Worm (Caenorhabditis elegans) whole organism, young adult: ENCODE data around the gene F13E9.16.

Experiments used
- B0336.3 ChIP-seq: fragments of 200-800 bp; sonication (Bioruptor generic); IDR thresholded peaks from 2 replicates; pipeline ENCODE4 v1.3.6; 2022; ENCODE audit warnings: missing genetic modification characterization, missing compliant biosample characterization
- C17E4.6 ChIP-seq: fragments of 200-800 bp; sonication (Bioruptor generic); IDR thresholded peaks from 2 replicates; pipeline ENCODE4 v1.3.6; 2022; ENCODE audit warnings: missing genetic modification reagents, missing genetic modification characterization, missing compliant biosample characterization
- F22D6.2 ChIP-seq: sonication (generic microtip); optimal IDR thresholded peaks from 2 replicates; lab custom pipeline; 2016; ENCODE audit warnings: mild to moderate bottlenecking, missing genetic modification characterization, missing compliant biosample characterization
- F33H1.4 ChIP-seq: fragments of 200-800 bp; sonication (Bioruptor generic); IDR thresholded peaks from 2 replicates; pipeline ENCODE4 v1.3.6; 2022; ENCODE audit warnings: missing genetic modification reagents, missing genetic modification characterization, missing compliant biosample characterization
- F37B4.10 ChIP-seq: fragments of 200-800 bp; sonication (Bioruptor generic); IDR thresholded peaks from 2 replicates; pipeline ENCODE4 v1.3.6; 2022; ENCODE audit warnings: missing genetic modification characterization, missing compliant biosample characterization
- K12H6.12 ChIP-seq: fragments of 200-800 bp; sonication (Bioruptor generic); optimal IDR thresholded peaks from 2 replicates; lab custom pipeline; 2018; ENCODE audit warnings: mild to moderate bottlenecking, missing genetic modification characterization, missing compliant biosample characterization
- Y53F4B.3 ChIP-seq: fragments of 200-800 bp; sonication (Bioruptor generic); IDR thresholded peaks from 2 replicates; pipeline ENCODE4 v1.3.6; 2022; ENCODE audit warnings: missing genetic modification reagents, missing genetic modification characterization, missing compliant biosample characterization
- Y53G8AR.9 ChIP-seq: fragments of 200-800 bp; sonication (Bioruptor generic); conservative IDR thresholded peaks from 2 replicates; pipeline ENCODE4 v1.3.6; 2022; ENCODE audit warnings: missing genetic modification reagents, missing genetic modification characterization, missing compliant biosample characterization
- Y79H2A.3 ChIP-seq: fragments of 200-800 bp; sonication (Bioruptor generic); conservative IDR thresholded peaks from 2 replicates; pipeline ENCODE4 v1.3.6; 2022; ENCODE audit warnings: missing genetic modification reagents, missing genetic modification characterization, missing compliant biosample characterization
- ZK185.1 ChIP-seq: sonication (generic microtip); optimal IDR thresholded peaks from 2 replicates; lab custom pipeline; 2016; ENCODE audit warnings: mild to moderate bottlenecking, missing genetic modification characterization, missing compliant biosample characterization; ENCODE audit not compliant: poor library complexity, severe bottlenecking
- akir-1 ChIP-seq: fragments of 200-800 bp; sonication (Bioruptor generic); optimal IDR thresholded peaks from 2 replicates; lab custom pipeline; 2018; ENCODE audit warnings: mild to moderate bottlenecking, missing genetic modification characterization, moderate library complexity, missing compliant biosample characterization
- aptf-3 ChIP-seq: fragments of 200-800 bp; sonication (Bioruptor generic); IDR thresholded peaks from 2 replicates; pipeline ENCODE4 v1.3.6; 2022; ENCODE audit warnings: missing genetic modification characterization, missing compliant biosample characterization
- atf-7 ChIP-seq: sonication (generic microtip); optimal IDR thresholded peaks from 2 replicates; lab custom pipeline; 2017; ENCODE audit warnings: mild to moderate bottlenecking, missing genetic modification characterization, missing compliant biosample characterization
- bed-1 ChIP-seq: fragments of 200-800 bp; sonication (Bioruptor generic); IDR thresholded peaks from 2 replicates; pipeline ENCODE4 v1.3.6; 2022; ENCODE audit warnings: missing genetic modification reagents, missing genetic modification characterization, missing compliant biosample characterization
- cebp-1 ChIP-seq, 2 experiments: fragments of 200-800 bp in 1 of 2; sonication (Bioruptor generic) in 1 of 2; sonication (generic microtip) in 1 of 2; IDR thresholded peaks in 1 of 2; optimal IDR thresholded peaks in 1 of 2; 2 replicates each; pipeline versions ENCODE4 v1.3.6 to Lab custom; 2017 to 2022; ENCODE audit warnings: missing compliant biosample characterization in 2 of 2, missing genetic modification characterization in 2 of 2, mild to moderate bottlenecking in 1 of 2, missing genetic modification reagents in 1 of 2, moderate library complexity in 1 of 2
- ceh-100 ChIP-seq: fragments of 200-800 bp; sonication (Bioruptor generic); IDR thresholded peaks from 2 replicates; pipeline ENCODE4 v1.3.6; 2022; ENCODE audit warnings: missing genetic modification reagents, missing genetic modification characterization, missing compliant biosample characterization
- ceh-58 ChIP-seq: fragments of 200-800 bp; sonication (Bioruptor generic); IDR thresholded peaks from 2 replicates; pipeline ENCODE4 v1.3.6; 2022; ENCODE audit warnings: missing genetic modification characterization, missing compliant biosample characterization
- ceh-79 ChIP-seq: sonication (generic microtip); optimal IDR thresholded peaks from 2 replicates; lab custom pipeline; 2017; ENCODE audit warnings: mild to moderate bottlenecking, missing genetic modification characterization, missing compliant biosample characterization
- ceh-91 ChIP-seq: fragments of 200-800 bp; sonication (Bioruptor generic); IDR thresholded peaks from 2 replicates; pipeline ENCODE4 v1.3.6; 2022; ENCODE audit warnings: missing genetic modification reagents, missing genetic modification characterization, missing compliant biosample characterization
- ets-4 ChIP-seq: fragments of 200-800 bp; sonication (Bioruptor generic); optimal IDR thresholded peaks from 2 replicates; lab custom pipeline; 2018; ENCODE audit warnings: mild to moderate bottlenecking, missing genetic modification characterization, missing compliant biosample characterization
- fkh-3 ChIP-seq: sonication (generic microtip); optimal IDR thresholded peaks from 2 replicates; lab custom pipeline; 2016; ENCODE audit warnings: mild to moderate bottlenecking, missing genetic modification characterization, missing compliant biosample characterization
- gei-17 ChIP-seq: fragments of 200-800 bp; sonication (Bioruptor generic); optimal IDR thresholded peaks from 2 replicates; lab custom pipeline; 2018; ENCODE audit warnings: mild to moderate bottlenecking, missing genetic modification characterization, missing compliant biosample characterization
- hlh-12 ChIP-seq: sonication (generic microtip); optimal IDR thresholded peaks from 2 replicates; lab custom pipeline; 2016; ENCODE audit warnings: missing genetic modification characterization, missing compliant biosample characterization
- hmg-1.2 ChIP-seq: fragments of 200-800 bp; sonication (Bioruptor generic); IDR thresholded peaks from 2 replicates; pipeline ENCODE4 v1.3.6; 2022; ENCODE audit warnings: missing genetic modification reagents, missing genetic modification characterization, missing compliant biosample characterization
- let-526 ChIP-seq: fragments of 200-800 bp; sonication (Bioruptor generic); IDR thresholded peaks from 2 replicates; pipeline ENCODE4 v1.3.6; 2022; ENCODE audit warnings: missing genetic modification reagents, missing genetic modification characterization, missing compliant biosample characterization
- lin-26 ChIP-seq: fragments of 200-800 bp; sonication (Bioruptor generic); IDR thresholded peaks from 2 replicates; pipeline ENCODE4 v1.3.6; 2022; ENCODE audit warnings: missing genetic modification reagents, missing genetic modification characterization, missing compliant biosample characterization
- lin-54 ChIP-seq: fragments of 200-800 bp; sonication (Bioruptor generic); optimal IDR thresholded peaks from 2 replicates; lab custom pipeline; 2018; ENCODE audit warnings: mild to moderate bottlenecking, missing genetic modification characterization, missing compliant biosample characterization
- lir-1 ChIP-seq: fragments of 200-800 bp; sonication (Bioruptor generic); conservative IDR thresholded peaks from 2 replicates; pipeline ENCODE4 v1.3.6; 2022; ENCODE audit warnings: missing genetic modification reagents, missing genetic modification characterization, missing compliant biosample characterization
- madf-6 ChIP-seq: fragments of 200-800 bp; sonication (Bioruptor generic); IDR thresholded peaks from 2 replicates; pipeline ENCODE4 v1.3.6; 2022; ENCODE audit warnings: missing genetic modification reagents, missing genetic modification characterization, missing compliant biosample characterization
- mxl-1 ChIP-seq: sonication (generic microtip); optimal IDR thresholded peaks from 2 replicates; lab custom pipeline; 2016; ENCODE audit warnings: missing genetic modification characterization, missing compliant biosample characterization
- nfya-1 ChIP-seq: sonication (generic microtip); optimal IDR thresholded peaks from 2 replicates; lab custom pipeline; 2017; ENCODE audit warnings: antibody characterized with exemption, missing compliant biosample characterization, missing genetic modification characterization, borderline replicate concordance; ENCODE audit not compliant: insufficient read depth
- nfyb-1 ChIP-seq: fragments of 200-800 bp; sonication (Bioruptor generic); IDR thresholded peaks from 2 replicates; pipeline ENCODE4 v1.3.6; 2022; ENCODE audit warnings: missing genetic modification reagents, missing genetic modification characterization, missing compliant biosample characterization
- nhr-179 ChIP-seq: sonication (generic microtip); optimal IDR thresholded peaks from 2 replicates; lab custom pipeline; 2016; ENCODE audit warnings: mild to moderate bottlenecking, missing genetic modification characterization, missing compliant biosample characterization
- rec-8 ChIP-seq, 2 experiments: sonication (generic microtip); optimal IDR thresholded peaks; 2 replicates each; lab custom pipeline; 2016; ENCODE audit warnings: mild to moderate bottlenecking in 2 of 2, missing genetic modification characterization in 2 of 2, missing genetic modification reagents in 2 of 2, missing genotype in 2 of 2, missing biosample characterization in 1 of 2, missing compliant biosample characterization in 1 of 2, moderate library complexity in 1 of 2
- sdz-38 ChIP-seq: sonication (generic microtip); optimal IDR thresholded peaks from 2 replicates; lab custom pipeline; 2016; ENCODE audit warnings: missing genotype, missing genetic modification characterization, missing compliant biosample characterization
- sea-2 ChIP-seq: fragments of 200-800 bp; sonication (Bioruptor generic); IDR thresholded peaks from 2 replicates; pipeline ENCODE4 v1.3.6; 2022; ENCODE audit warnings: missing genetic modification characterization, missing compliant biosample characterization
- snpc-1.1 ChIP-seq: sonication (generic microtip); optimal IDR thresholded peaks from 2 replicates; lab custom pipeline; 2017; ENCODE audit warnings: missing genetic modification characterization, mild to moderate bottlenecking, missing compliant biosample characterization, antibody characterized with exemption, moderate library complexity, missing genotype, missing genetic modification reagents; ENCODE audit not compliant: insufficient read depth
- snpc-3.4 ChIP-seq: sonication (generic microtip); optimal IDR thresholded peaks from 2 replicates; lab custom pipeline; 2017; ENCODE audit warnings: missing genetic modification characterization, mild to moderate bottlenecking, missing compliant biosample characterization, antibody characterized with exemption, moderate library complexity, missing genotype, missing genetic modification reagents
- tbp1 ChIP-seq: fragments of 200-800 bp; sonication (Bioruptor generic); optimal IDR thresholded peaks from 2 replicates; lab custom pipeline; 2018; ENCODE audit warnings: mild to moderate bottlenecking, missing genetic modification characterization, missing compliant biosample characterization
- tlf-1 ChIP-seq: fragments of 200-800 bp; sonication (Bioruptor generic); optimal IDR thresholded peaks from 2 replicates; lab custom pipeline; 2018; ENCODE audit warnings: mild to moderate bottlenecking, missing genetic modification characterization, missing compliant biosample characterization
- unc-62 ChIP-seq: fragments of 150-350 bp; optimal IDR thresholded peaks from 2 replicates; lab custom pipeline; 2014; ENCODE audit warnings: missing biosample characterization, missing genetic modification reagents, missing genetic modification characterization
- zfh-2 ChIP-seq: fragments of 200-800 bp; sonication (Bioruptor generic); conservative IDR thresholded peaks from 2 replicates; pipeline ENCODE4 v1.3.6; 2022; ENCODE audit warnings: missing genetic modification reagents, missing genetic modification characterization, missing compliant biosample characterization
- zim-3 ChIP-seq: sonication (generic microtip); optimal IDR thresholded peaks from 2 replicates; lab custom pipeline; 2017; ENCODE audit warnings: mild to moderate bottlenecking, missing genetic modification characterization, moderate library complexity, missing compliant biosample characterization
- ztf-22 ChIP-seq: fragments of 200-800 bp; sonication (Bioruptor generic); optimal IDR thresholded peaks from 2 replicates; lab custom pipeline; 2018; ENCODE audit warnings: mild to moderate bottlenecking, missing genetic modification characterization, moderate library complexity, missing compliant biosample characterization
- ztf-6 ChIP-seq: fragments of 200-800 bp; sonication (Bioruptor generic); IDR thresholded peaks from 2 replicates; pipeline ENCODE4 v1.3.6; 2022; ENCODE audit warnings: missing genetic modification reagents, missing genetic modification characterization, missing compliant biosample characterization

F13E9.16 gene

ce11 chrIV:10933062-10933552 is 45.9 kb upstream of the F13E9.16 start, which contains the start of the genes dnc-1 and lsm-7 (continued):
- TF ChIP-seq tbp1 (GFP tag; lab: Kevin White, UChicago) (peak; percentile 51), zim-3 (tag; lab: Kevin White, UChicago) (no peak), ztf-6 (GFP tag; lab: Robert Waterston, UW) (no peak), ZK185.1 (tag; lab: Kevin White, UChicago) (peak; percentile 53), ztf-22 (no peak), nfyb-1 (peak; percentile 56), ceh-58 (GFP tag; lab: Robert Waterston, UW) (no peak), lin-54 (GFP tag; lab: Kevin White, UChicago) (peak; percentile 77), let-526 (GFP tag; lab: Robert Waterston, UW) (no peak), zfh-2 (GFP tag; lab: Robert Waterston, UW) (peak; percentile 58; the same call in 1 of the 2 replicates), madf-6 (peak; percentile 64; the same call in 1 of the 2 replicates), unc-62 (GFP tag; lab: Kevin White, UChicago) (no peak), Y53G8AR.9 (peak; percentile 67), atf-7 (tag; lab: Kevin White, UChicago) (no peak), ceh-91 (GFP tag; lab: Robert Waterston, UW) (no peak), snpc-3.4 (tag; lab: Kevin White, UChicago) (no peak), K12H6.12 (tag; lab: Kevin White, UChicago) (peak; percentile 52)

ce11 chrIV:10919770-10920169 is 32.6 kb upstream of the F13E9.16 start, which contains the start of gene rbr-2:
Gene rbr-2, plus strand, starts transcription at chrIV:10920070.
- no peak for TF ChIP-seq rec-8 (tag; optimal IDR thresholded peaks at IDR 0.05; lab: Kevin White, UChicago)
- no peak for TF ChIP-seq Y79H2A.3 (GFP tag; lab: Robert Waterston, UW)
- no peak for TF ChIP-seq sea-2
- no peak for TF ChIP-seq F22D6.2 (tag; lab: Kevin White, UChicago)
- TF ChIP-seq madf-6, result no peak
- TF ChIP-seq B0336.3 (GFP tag; lab: Robert Waterston, UW), result no peak
- no peak for TF ChIP-seq ceh-100 (GFP tag; lab: Robert Waterston, UW)
- TF ChIP-seq aptf-3 (GFP tag; lab: Robert Waterston, UW), result no peak
- no peak for TF ChIP-seq lir-1 (GFP tag; lab: Robert Waterston, UW)
- TF ChIP-seq tlf-1, result no peak

DNA sequence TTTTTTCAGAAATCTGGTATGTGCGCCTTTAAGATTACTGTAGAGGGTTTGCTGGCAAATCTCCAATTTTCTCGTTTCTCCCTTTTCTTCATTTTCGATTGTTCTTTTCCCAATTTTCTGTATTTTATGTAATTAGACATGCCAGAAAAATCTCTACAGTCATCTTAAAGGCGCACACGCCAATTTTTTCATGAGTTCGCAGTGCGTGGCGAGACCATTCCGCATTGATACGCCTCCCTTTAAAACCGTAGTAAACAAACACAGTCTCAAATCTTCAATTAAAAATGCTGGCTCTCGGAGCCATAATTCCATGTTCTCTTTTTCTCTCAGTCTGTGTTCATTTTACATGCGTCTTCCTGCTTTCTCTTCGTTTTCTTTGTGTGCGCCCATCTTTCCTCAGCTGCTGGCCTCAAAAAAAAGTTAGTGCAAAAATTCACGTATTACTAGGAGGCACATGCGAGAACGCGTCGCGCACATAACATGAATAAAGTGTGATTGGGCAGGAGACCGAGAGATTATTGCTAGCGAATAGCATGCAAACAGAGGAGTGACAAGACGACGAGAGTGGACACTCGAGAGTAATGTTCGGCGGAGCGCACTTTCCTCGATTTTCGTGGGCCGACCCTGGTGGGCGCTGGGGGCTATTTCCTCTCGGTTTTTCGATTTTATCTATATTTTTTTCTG is 31.8 kb upstream of the F13E9.16 start:
- no peak for TF ChIP-seq sdz-38 (tag; lab: Kevin White, UChicago)
- TF ChIP-seq hmg-1.2, result peak; percentile 91
- no peak for TF ChIP-seq cebp-1 (GFP tag; IDR thresholded peaks at IDR 0.05; lab: Robert Waterston, UW)
- TF ChIP-seq cebp-1 (tag; optimal IDR thresholded peaks at IDR 0.05; lab: Kevin White, UChicago), result peak; percentile 78
- peak; percentile 24 for TF ChIP-seq gei-17 (GFP tag; lab: Kevin White, UChicago)
- no peak for TF ChIP-seq ceh-79 (tag; lab: Kevin White, UChicago)
- TF ChIP-seq hlh-12 (tag; lab: Kevin White, UChicago), result no peak
- TF ChIP-seq F37B4.10 (GFP tag; lab: Robert Waterston, UW), result no peak
- no peak for TF ChIP-seq ets-4 (GFP tag; lab: Kevin White, UChicago)
- TF ChIP-seq Y53F4B.3 (GFP tag; lab: Robert Waterston, UW), result no peak
- no peak for TF ChIP-seq C17E4.6 (GFP tag; lab: Robert Waterston, UW)
- TF ChIP-seq mxl-1 (tag; lab: Kevin White, UChicago), result no peak
- no peak for TF ChIP-seq bed-1 (GFP tag; lab: Robert Waterston, UW)
- TF ChIP-seq nhr-179 (tag; lab: Kevin White, UChicago), result no peak
- no peak for TF ChIP-seq nfya-1 (tag; lab: Kevin White, UChicago)
- TF ChIP-seq snpc-3.4 (tag; lab: Kevin White, UChicago), result peak; percentile 25
- 0 out of 2 replicates have a peak, but pooled peaks have one; percentile 40 for TF ChIP-seq lin-26 (GFP tag; lab: Robert Waterston, UW)
- peak; percentile 92 for TF ChIP-seq F33H1.4
- TF ChIP-seq snpc-1.1 (tag; lab: Kevin White, UChicago), result no peak
- TF ChIP-seq akir-1 (GFP tag; lab: Kevin White, UChicago), result no peak
- no peak for TF ChIP-seq fkh-3
